Worm (Caenorhabditis elegans): ENCODE measurements around the gene josd-1.

DNA sequence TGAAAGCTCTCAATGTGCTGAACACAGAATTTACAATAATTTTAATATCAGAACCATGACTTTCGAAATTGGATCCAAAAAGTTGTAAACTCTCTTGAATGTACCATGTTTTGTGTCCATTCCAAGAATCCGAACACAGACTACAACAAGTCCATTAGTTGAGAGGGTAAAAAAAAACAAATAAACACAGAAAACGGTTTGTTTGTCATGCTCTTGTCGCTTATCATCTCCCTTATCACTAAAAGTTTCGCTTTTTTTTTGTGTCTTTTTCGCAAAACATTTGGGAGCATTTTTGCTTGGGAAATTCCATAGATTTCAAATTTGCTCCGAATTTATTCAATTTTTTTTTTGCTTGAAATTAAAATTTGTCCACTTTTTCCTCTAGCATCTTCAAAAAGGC lies 33.1 kb downstream of the josd-1 start:
- TF ChIP-seq let-526 (GFP tag; IDR thresholded peaks at IDR 0.05): no peak
- TF ChIP-seq tbx-9 (tag; optimal IDR thresholded peaks at IDR 0.05; ENCODE audit: borderline replicate concordance): no peak
- no peak for TF ChIP-seq Y95B8A.8 (GFP tag; IDR thresholded peaks at IDR 0.05)
- TF ChIP-seq attf-3 (GFP tag; conservative IDR thresholded peaks at IDR 0.05): no peak
- TF ChIP-seq K11D2.4 (GFP tag; IDR thresholded peaks at IDR 0.05): no peak
- no peak for TF ChIP-seq snpc-4 (GFP tag; optimal IDR thresholded peaks at IDR 0.05)
- TF ChIP-seq snpc-4 (tag; optimal IDR thresholded peaks at IDR 0.05): no peak
- no peak for TF ChIP-seq ceh-91 (GFP tag; IDR thresholded peaks at IDR 0.05)
- TF ChIP-seq unc-62 (GFP tag; optimal IDR thresholded peaks at IDR 0.05): no peak
- no peak for TF ChIP-seq lir-1 (GFP tag; conservative IDR thresholded peaks at IDR 0.05)
- no peak for TF ChIP-seq F33H1.4 (GFP tag; IDR thresholded peaks at IDR 0.05)
- no peak for TF ChIP-seq repo-1 (tag; optimal IDR thresholded peaks at IDR 0.05)
- no peak for TF ChIP-seq F49E8.2 (tag; optimal IDR thresholded peaks at IDR 0.05; ENCODE audit: insufficient read depth)
